Worm (Caenorhabditis elegans) whole organism, midembryonic: ENCODE results near the gene F09E10.7.

Experiments
- cog-1 ChIP-seq: sonication (generic microtip); optimal IDR thresholded peaks from 2 replicates; lab custom pipeline; 2016; ENCODE audit warnings: missing genetic modification characterization, missing compliant biosample characterization
- klf-2 ChIP-seq: fragments of 200-800 bp; sonication (Bioruptor generic); conservative IDR thresholded peaks from 2 replicates; pipeline ENCODE4 v1.3.6; 2022; ENCODE audit warnings: missing genetic modification reagents, missing genetic modification characterization, missing compliant biosample characterization
- med-1 ChIP-seq: sonication (generic microtip); optimal IDR thresholded peaks from 2 replicates; lab custom pipeline; 2017; ENCODE audit warnings: missing genetic modification characterization, mild to moderate bottlenecking, missing compliant biosample characterization, antibody characterized with exemption, missing genetic modification reagents; ENCODE audit not compliant: insufficient read depth
- ref-1 ChIP-seq: fragments of 200-800 bp; sonication (Bioruptor generic); conservative IDR thresholded peaks from 2 replicates; pipeline ENCODE4 v1.3.6; 2022; ENCODE audit warnings: missing genetic modification reagents, missing genetic modification characterization, missing compliant biosample characterization
- tab-1 ChIP-seq: fragments of 200-800 bp; sonication (Bioruptor generic); IDR thresholded peaks from 2 replicates; pipeline ENCODE4 v1.3.6; 2022; ENCODE audit warnings: missing genetic modification characterization, missing compliant biosample characterization

ce11 chrX:1527338-1527737 is 25.7 kb upstream of the F09E10.7 start:
- no peak for TF ChIP-seq tab-1
- no peak for TF ChIP-seq ref-1 (GFP tag; lab: Robert Waterston, UW)
- no peak for TF ChIP-seq klf-2 (GFP tag; lab: Robert Waterston, UW)
- no peak for TF ChIP-seq med-1 (GFP tag; lab: Kevin White, UChicago)
- no peak for TF ChIP-seq cog-1
